Fruit fly (Drosophila melanogaster) whole organism, embryonic: ENCODE results near the gene CG17637.

Experiments
- Antp ChIP-seq: fragments of 200-800 bp; sonication (Bioruptor generic); optimal IDR thresholded peaks from 3 replicates; lab custom pipeline; 2016; ENCODE audit warnings: missing biosample characterization, missing genetic modification characterization
- Awh ChIP-seq: fragments of 200-800 bp; sonication (Bioruptor generic); IDR thresholded peaks from 2 replicates; pipeline ENCODE4, ENCODE4 v1.3.6; 2022; ENCODE audit warnings: missing biosample characterization, missing genetic modification characterization
- Bdp1 ChIP-seq: fragments of 200-800 bp; sonication (Bioruptor generic); optimal IDR thresholded peaks from 3 replicates; lab custom pipeline; 2016; ENCODE audit warnings: missing biosample characterization, missing genetic modification characterization
- CG11456 ChIP-seq: fragments of 200-800 bp; sonication (Bioruptor generic); IDR thresholded peaks from 3 replicates; pipeline ENCODE4 v1.3.6; 2022; ENCODE audit warnings: missing biosample characterization, missing genetic modification characterization
- CG11696 ChIP-seq: fragments of 200-800 bp; sonication (Bioruptor generic); IDR thresholded peaks from 2 replicates; pipeline ENCODE4 v1.3.6; 2022; ENCODE audit warnings: missing biosample characterization, missing genetic modification characterization
- CG11723 ChIP-seq: fragments of 200-800 bp; sonication (Bioruptor generic); optimal IDR thresholded peaks from 2 replicates; lab custom pipeline; 2017; ENCODE audit warnings: missing biosample characterization, mild to moderate bottlenecking, missing genetic modification characterization
- CG12155 ChIP-seq: fragments of 200-800 bp; sonication (Bioruptor generic); optimal IDR thresholded peaks from 3 replicates; lab custom pipeline; 2016; ENCODE audit warnings: missing biosample characterization, missing genetic modification characterization
- CG12744 ChIP-seq: fragments of 200-800 bp; sonication (Bioruptor generic); optimal IDR thresholded peaks from 2 replicates; lab custom pipeline; 2016; ENCODE audit warnings: missing biosample characterization, missing genetic modification characterization
- CG13894 ChIP-seq: fragments of 200-800 bp; sonication (Bioruptor generic); optimal IDR thresholded peaks from 3 replicates; lab custom pipeline; 2018; ENCODE audit warnings: missing biosample characterization, mild to moderate bottlenecking, missing genetic modification characterization, moderate library complexity
- CG14441 ChIP-seq: fragments of 200-800 bp; sonication (Bioruptor generic); IDR thresholded peaks from 2 replicates; pipeline ENCODE4 v1.3.6; 2022; ENCODE audit warnings: missing biosample characterization, missing genetic modification characterization
- CG14860 ChIP-seq: fragments of 200-800 bp; sonication (Bioruptor generic); IDR thresholded peaks from 3 replicates; pipeline ENCODE4 v1.3.6; 2022; ENCODE audit warnings: missing biosample characterization, missing genetic modification characterization; ENCODE audit not compliant: partially characterized antibody
- CG14965 ChIP-seq: fragments of 200-800 bp; sonication (Bioruptor generic); optimal IDR thresholded peaks from 2 replicates; lab custom pipeline; 2016; ENCODE audit warnings: missing biosample characterization, missing genetic modification characterization, borderline replicate concordance
- CG15073 ChIP-seq: fragments of 200-800 bp; sonication (Bioruptor generic); optimal IDR thresholded peaks from 2 replicates; lab custom pipeline; 2016; ENCODE audit warnings: missing biosample characterization, missing genetic modification characterization
- CG17186 ChIP-seq: fragments of 200-800 bp; sonication (Bioruptor generic); optimal IDR thresholded peaks from 3 replicates; lab custom pipeline; 2017; ENCODE audit warnings: missing biosample characterization, missing genetic modification reagents, missing genetic modification characterization
- CG2889 ChIP-seq: fragments of 200-800 bp; sonication (Bioruptor generic); IDR thresholded peaks from 3 replicates; pipeline ENCODE4 v1.3.6; 2022; ENCODE audit warnings: missing biosample characterization, missing genetic modification characterization
- CG31388 ChIP-seq: fragments of 200-800 bp; sonication (Bioruptor generic); optimal IDR thresholded peaks from 2 replicates; lab custom pipeline; 2016; ENCODE audit warnings: missing biosample characterization, missing genetic modification characterization
- CG3995 ChIP-seq: fragments of 200-800 bp; sonication (Bioruptor generic); optimal IDR thresholded peaks from 3 replicates; lab custom pipeline; 2016; ENCODE audit warnings: missing biosample characterization, missing genetic modification characterization
- CG5245 ChIP-seq: fragments of 200-800 bp; sonication (Bioruptor generic); optimal IDR thresholded peaks from 3 replicates; lab custom pipeline; 2016; ENCODE audit warnings: missing biosample characterization, missing genetic modification characterization
- CG6813 ChIP-seq: fragments of 200-800 bp; sonication (Bioruptor generic); optimal IDR thresholded peaks from 2 replicates; lab custom pipeline; 2017; ENCODE audit warnings: missing biosample characterization, missing genetic modification characterization, mild to moderate bottlenecking, moderate library complexity, missing genetic modification reagents
- CG8359 ChIP-seq: fragments of 200-800 bp; sonication (Bioruptor generic); optimal IDR thresholded peaks from 2 replicates; lab custom pipeline; 2017; ENCODE audit warnings: missing biosample characterization, mild to moderate bottlenecking, missing genetic modification characterization, borderline replicate concordance
- CHES-1-like ChIP-seq: fragments of 200-800 bp; sonication (Bioruptor generic); optimal IDR thresholded peaks from 2 replicates; lab custom pipeline; 2016; ENCODE audit warnings: missing biosample characterization, missing genetic modification characterization
- Camta ChIP-seq: fragments of 200-800 bp; sonication (Bioruptor generic); optimal IDR thresholded peaks from 2 replicates; lab custom pipeline; 2016; ENCODE audit warnings: missing biosample characterization, missing genetic modification characterization
- CoRest ChIP-seq: fragments of 200-800 bp; sonication (Bioruptor generic); optimal IDR thresholded peaks from 3 replicates; lab custom pipeline; 2018; ENCODE audit warnings: missing biosample characterization, mild to moderate bottlenecking, missing genetic modification characterization, moderate library complexity
- Dp ChIP-seq: fragments of 200-800 bp; sonication (Bioruptor generic); optimal IDR thresholded peaks from 2 replicates; lab custom pipeline; 2018; ENCODE audit warnings: missing biosample characterization, mild to moderate bottlenecking, missing genetic modification characterization, moderate library complexity
- Fer1 ChIP-seq: fragments of 200-800 bp; sonication (Bioruptor generic); optimal IDR thresholded peaks from 2 replicates; lab custom pipeline; 2017; ENCODE audit warnings: missing biosample characterization, mild to moderate bottlenecking, missing genetic modification characterization
- HLH4C ChIP-seq: fragments of 200-800 bp; sonication (Bioruptor generic); IDR thresholded peaks from 3 replicates; pipeline ENCODE4 v1.3.6; 2022; ENCODE audit warnings: missing biosample characterization, missing genetic modification characterization; ENCODE audit not compliant: partially characterized antibody
- Hand ChIP-seq: fragments of 200-800 bp; sonication (Bioruptor generic); optimal IDR thresholded peaks from 2 replicates; lab custom pipeline; 2017; ENCODE audit warnings: mild to moderate bottlenecking, missing biosample characterization, missing genetic modification reagents, missing genetic modification characterization
- Lpt ChIP-seq: fragments of >200 bp; optimal IDR thresholded peaks from 2 replicates; lab custom pipeline; 2018; ENCODE audit warnings: missing biosample characterization, missing genetic modification characterization
- NC2α ChIP-seq: fragments of 200-800 bp; sonication (Bioruptor generic); optimal IDR thresholded peaks from 2 replicates; lab custom pipeline; 2016; ENCODE audit warnings: missing biosample characterization, missing genetic modification characterization
- Sox100B ChIP-seq: fragments of 200-800 bp; sonication (Bioruptor generic); optimal IDR thresholded peaks from 3 replicates; lab custom pipeline; 2018; ENCODE audit warnings: missing biosample characterization, mild to moderate bottlenecking, missing genetic modification characterization
- abd-A ChIP-seq: fragments of 200-800 bp; sonication (Bioruptor generic); optimal IDR thresholded peaks from 3 replicates; lab custom pipeline; 2019; ENCODE audit warnings: missing biosample characterization, mild to moderate bottlenecking, missing genetic modification characterization, moderate library complexity
- bbx ChIP-seq: fragments of 200-800 bp; sonication (Bioruptor generic); IDR thresholded peaks from 2 replicates; pipeline ENCODE4 v1.3.6; 2022; ENCODE audit warnings: missing biosample characterization, missing genetic modification characterization; ENCODE audit not compliant: partially characterized antibody
- crp ChIP-seq, 2 experiments: fragments of 200-800 bp; sonication (Bioruptor generic); optimal IDR thresholded peaks; 2 replicates in 1 of 2; 3 replicates in 1 of 2; lab custom pipeline; 2017; ENCODE audit warnings: missing biosample characterization in 2 of 2, missing genetic modification characterization in 2 of 2, mild to moderate bottlenecking in 1 of 2, moderate library complexity in 1 of 2
- dan ChIP-seq: fragments of 200-800 bp; sonication (Bioruptor generic); IDR thresholded peaks from 2 replicates; pipeline ENCODE4 v1.3.6; 2022; ENCODE audit warnings: missing biosample characterization, missing genetic modification characterization
- esg ChIP-seq: fragments of 200-800 bp; sonication (Bioruptor generic); conservative IDR thresholded peaks from 2 replicates; pipeline ENCODE4 v1.3.6; 2022; ENCODE audit warnings: missing biosample characterization, missing genetic modification characterization
- fd3F ChIP-seq: fragments of 200-800 bp; sonication (Bioruptor generic); optimal IDR thresholded peaks from 2 replicates; lab custom pipeline; 2018; ENCODE audit warnings: missing biosample characterization, mild to moderate bottlenecking, missing genetic modification characterization, moderate library complexity
- gcm2 ChIP-seq: fragments of 200-800 bp; sonication (Bioruptor generic); optimal IDR thresholded peaks from 2 replicates; lab custom pipeline; 2016; ENCODE audit warnings: missing biosample characterization, missing genetic modification characterization
- gsb ChIP-seq: fragments of 200-800 bp; sonication (Bioruptor generic); IDR thresholded peaks from 2 replicates; pipeline ENCODE4 v1.3.6; 2022; ENCODE audit warnings: missing biosample characterization, missing genetic modification characterization
- ham ChIP-seq: fragments of 200-800 bp; sonication (Bioruptor generic); IDR thresholded peaks from 2 replicates; pipeline ENCODE4 v1.3.6; 2022; ENCODE audit warnings: missing biosample characterization, missing genetic modification characterization
- lmd ChIP-seq: fragments of 200-800 bp; sonication (Bioruptor generic); IDR thresholded peaks from 2 replicates; pipeline ENCODE4 v1.3.6; 2022; ENCODE audit warnings: missing biosample characterization, missing genetic modification characterization
- lola ChIP-seq, 3 experiments: fragments of >200 bp in 2 of 3; fragments of 200-800 bp in 1 of 3; sonication (Bioruptor generic) in 1 of 3; optimal IDR thresholded peaks; 2 replicates each; lab custom pipeline; 2017 to 2019; ENCODE audit warnings: missing biosample characterization in 3 of 3, missing genetic modification characterization in 3 of 3, mild to moderate bottlenecking in 1 of 3, moderate library complexity in 1 of 3
- sens ChIP-seq: fragments of 200-800 bp; sonication (Bioruptor generic); peaks from one replicate; lab custom pipeline; 2016; ENCODE audit warnings: missing biosample characterization, missing genetic modification characterization
- shn ChIP-seq: fragments of 200-800 bp; sonication (Bioruptor generic); optimal IDR thresholded peaks from 3 replicates; lab custom pipeline; 2016; ENCODE audit warnings: missing biosample characterization, missing genetic modification characterization
- sima ChIP-seq: fragments of 200-800 bp; sonication (Bioruptor generic); optimal IDR thresholded peaks from 2 replicates; lab custom pipeline; 2016; ENCODE audit warnings: missing biosample characterization, missing genetic modification characterization
- tio ChIP-seq: fragments of 200-800 bp; sonication (Bioruptor generic); optimal IDR thresholded peaks from 2 replicates; lab custom pipeline; 2017; ENCODE audit warnings: missing biosample characterization, missing genetic modification characterization, inconsistent platforms
- tll ChIP-seq, 2 experiments: fragments of 200-800 bp in 1 of 2; fragments of >200 bp in 1 of 2; sonication (Bioruptor generic) in 1 of 2; optimal IDR thresholded peaks; 2 replicates each; lab custom pipeline; 2017 to 2019; ENCODE audit warnings: missing biosample characterization in 2 of 2, missing genetic modification characterization in 2 of 2, mild to moderate bottlenecking in 1 of 2, moderate library complexity in 1 of 2
- ttk ChIP-seq: fragments of 200-800 bp; sonication (Bioruptor generic); IDR thresholded peaks from 2 replicates; pipeline ENCODE4 v2.1.2; 2022; ENCODE audit warnings: missing biosample characterization, missing genetic modification characterization
- wek ChIP-seq: fragments of 200-800 bp; sonication (Bioruptor generic); optimal IDR thresholded peaks from 3 replicates; lab custom pipeline; 2018; ENCODE audit warnings: missing biosample characterization, mild to moderate bottlenecking, missing genetic modification characterization, moderate library complexity
- zfh2 ChIP-seq: fragments of 200-800 bp; sonication (Bioruptor generic); optimal IDR thresholded peaks from 2 replicates; lab custom pipeline; 2016; ENCODE audit warnings: missing biosample characterization, missing genetic modification characterization

Gene CG17637

dm6 chr3L:20471499-20472313, 32.3 kb upstream of the CG17637 start (continued):
- TF ChIP-seq ham (GFP tag; lab: Robert Waterston, UW) (no peak), lmd (GFP tag; lab: Robert Waterston, UW) (no peak), esg (GFP tag; lab: Robert Waterston, UW) (no peak), CG15073 (GFP tag; lab: Kevin White, UChicago) (no peak), gcm2 (GFP tag; lab: Kevin White, UChicago) (no peak), fd3F (GFP tag; lab: Kevin White, UChicago) (no peak), Hand (GFP tag; lab: Kevin White, UChicago) (no peak), sens (peak; percentile 95), Fer1 (GFP tag; lab: Kevin White, UChicago) (no peak), CG11456 (GFP tag; lab: Robert Waterston, UW) (no peak), Camta (GFP tag; lab: Kevin White, UChicago) (peak; percentile 51), Sox100B (GFP tag; lab: Kevin White, UChicago) (peak; percentile 53), NC2α (GFP tag; lab: Kevin White, UChicago) (peak; percentile 60), dan (no peak), tio (GFP tag; lab: Kevin White, UChicago) (peak; percentile 17), CG6813 (GFP tag; lab: Kevin White, UChicago) (peak; percentile 73), Lpt (GFP tag; lab: Kevin White, UChicago) (no peak), HLH4C (GFP tag; lab: Robert Waterston, UW) (no peak), CG14441 (GFP tag; lab: Robert Waterston, UW) (no peak), lola (GFP tag; optimal IDR thresholded peaks at IDR 0.05; lab: Kevin White, UChicago) (peak in 1 of 3 experiments; percentile 49), ttk (GFP tag; lab: Robert Waterston, UW) (no peak), Bdp1 (GFP tag; lab: Kevin White, UChicago) (peak; percentile 47), Awh (peak; percentile 52; the same call in 1 of the 2 replicates), CoRest (peak; percentile 37), Dp (GFP tag; lab: Kevin White, UChicago) (no peak), CG5245 (GFP tag; lab: Kevin White, UChicago) (no peak), CG12744 (GFP tag; lab: Kevin White, UChicago) (peak; percentile 68), gsb (GFP tag; lab: Robert Waterston, UW) (no peak), CG12155 (GFP tag; lab: Kevin White, UChicago) (no peak), zfh2 (GFP tag; lab: Kevin White, UChicago) (no peak), Antp (GFP tag; lab: Kevin White, UChicago) (peak; percentile 50), shn (GFP tag; lab: Kevin White, UChicago) (peak; percentile 40), CG13894 (tag; lab: Kevin White, UChicago) (peak; percentile 12), CG8359 (GFP tag; lab: Kevin White, UChicago) (peak; percentile 39), CG14860 (GFP tag; lab: Robert Waterston, UW) (no peak), bbx (GFP tag; lab: Robert Waterston, UW) (no peak), CHES-1-like (peak; percentile 53), wek (GFP tag; lab: Kevin White, UChicago) (peak; percentile 83), CG17186 (GFP tag; lab: Kevin White, UChicago) (no peak), CG14965 (GFP tag; lab: Kevin White, UChicago) (peak; percentile 29), CG31388 (GFP tag; lab: Kevin White, UChicago) (no peak), CG3995 (peak; percentile 6), tll (GFP tag; optimal IDR thresholded peaks at IDR 0.05; lab: Kevin White, UChicago) (no peak), crp (GFP tag; optimal IDR thresholded peaks at IDR 0.05; lab: Kevin White, UChicago) (no peak), CG2889 (GFP tag; lab: Robert Waterston, UW) (no peak), CG11696 (GFP tag; lab: Robert Waterston, UW) (0 out of 2 replicates have a peak, but pooled peaks have one; percentile 56), CG11723 (GFP tag; lab: Kevin White, UChicago) (peak; percentile 44), abd-A (tag; lab: Kevin White, UChicago) (no peak), sima (GFP tag; lab: Kevin White, UChicago) (no peak)
